Worm (Caenorhabditis elegans) whole organism, L4/young adult: Measurements from ENCODE around the gene sra-32.

Experiments
- W03F9.2 ChIP-seq: fragments of 150-350 bp; optimal IDR thresholded peaks from 2 replicates; lab custom pipeline; 2014; ENCODE audit warnings: missing biosample characterization, missing genetic modification characterization
- him-1 ChIP-seq: sonication (generic microtip); optimal IDR thresholded peaks from 2 replicates; lab custom pipeline; 2016; ENCODE audit warnings: missing genotype, missing genetic modification reagents, missing genetic modification characterization, missing compliant biosample characterization

DNA sequence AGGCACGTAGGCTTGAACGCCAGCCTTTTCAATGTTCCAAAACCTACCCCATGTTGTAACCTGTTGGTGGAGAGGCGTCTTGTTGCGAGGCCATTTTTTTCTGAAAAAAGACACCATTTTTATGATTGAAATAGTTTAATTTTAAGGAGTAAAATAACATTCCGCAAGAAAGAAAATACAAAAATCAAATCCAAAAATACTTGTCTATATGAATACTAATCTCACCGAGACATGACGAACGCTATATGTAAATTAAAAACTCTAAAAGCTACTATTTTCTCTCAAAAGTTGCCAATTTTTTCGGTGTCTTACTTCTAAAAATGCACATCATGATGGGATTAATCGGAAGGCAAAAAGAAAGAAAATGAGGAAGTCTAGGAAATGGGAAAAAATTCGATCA lies 49.8 kb downstream of the sra-32 start, which contains the start of gene T05C1.2:
- TF ChIP-seq W03F9.2 (tag; lab: Kevin White, UChicago): no peak
- TF ChIP-seq him-1: no peak
